Worm (Caenorhabditis elegans): Measurements from ENCODE around the gene nlp-27.

nlp-27 gene

ce11 chrV:3992334-3992733 lies 3.2 kb downstream of the nlp-27 start:
- TF ChIP-seq egl-5 (tag; optimal IDR thresholded peaks at IDR 0.05): no peak
- no peak for TF ChIP-seq nhr-23 (tag; optimal IDR thresholded peaks at IDR 0.05)
- TF ChIP-seq zag-1 (tag; optimal IDR thresholded peaks at IDR 0.05): no peak
- TF ChIP-seq lin-15B (tag; optimal IDR thresholded peaks at IDR 0.05): no peak
- TF ChIP-seq nhr-25 (tag; optimal IDR thresholded peaks at IDR 0.05): no peak
- no peak for TF ChIP-seq nhr-28 (tag; optimal IDR thresholded peaks at IDR 0.05)
- TF ChIP-seq nhr-43 (tag; optimal IDR thresholded peaks at IDR 0.05; ENCODE audit: poor library complexity, severe bottlenecking): no peak
- no peak for TF ChIP-seq ceh-9 (tag; optimal IDR thresholded peaks at IDR 0.05)
- no peak for TF ChIP-seq R02D3.7 (tag; optimal IDR thresholded peaks at IDR 0.05)

ce11 chrV:3994048-3994447 lies 4.9 kb downstream of the nlp-27 start, which contains the start of gene K09D9.9:
K09D9.9 (minus strand) TSS chrV:3994148.
- no peak for TF ChIP-seq nhr-77 (tag; optimal IDR thresholded peaks at IDR 0.05)
- no peak for TF ChIP-seq nhr-43 (tag; optimal IDR thresholded peaks at IDR 0.05; ENCODE audit: poor library complexity, severe bottlenecking)
- TF ChIP-seq ama-1 (optimal IDR thresholded peaks at IDR 0.05): no peak
- no peak for TF ChIP-seq jun-1 (tag; optimal IDR thresholded peaks at IDR 0.05)
- TF ChIP-seq ztf-4 (tag; optimal IDR thresholded peaks at IDR 0.05): no peak
- no peak for TF ChIP-seq unc-39 (tag; optimal IDR thresholded peaks at IDR 0.05)

- TF ChIP-seq ceh-9 (tag; optimal IDR thresholded peaks at IDR 0.05): no peak
- TF ChIP-seq elt-1 (tag; optimal IDR thresholded peaks at IDR 0.05): no peak
- TF ChIP-seq lsy-12 (tag; optimal IDR thresholded peaks at IDR 0.05): no peak
- no peak for TF ChIP-seq nhr-25 (tag; optimal IDR thresholded peaks at IDR 0.05)
- TF ChIP-seq egl-27 (tag; optimal IDR thresholded peaks at IDR 0.05): no peak
- TF ChIP-seq nhr-12 (tag; optimal IDR thresholded peaks at IDR 0.05): no peak
- TF ChIP-seq jun-1 (tag; optimal IDR thresholded peaks at IDR 0.05): no peak
Observed at ce11 chrV:3995838-3996237, 6.7 kb downstream of the nlp-27 start, which contains the start of gene srx-62. srx-62 (minus strand) TSS chrV:3995938.

ce11 chrV:4004577-4004976 lies 15.4 kb downstream of the nlp-27 start:
- TF ChIP-seq fos-1 (tag; optimal IDR thresholded peaks at IDR 0.05) (no peak), lsy-12 (tag; optimal IDR thresholded peaks at IDR 0.05) (no peak), R02D3.7 (tag; optimal IDR thresholded peaks at IDR 0.05) (no peak), hmg-11 (tag; optimal IDR thresholded peaks at IDR 0.05) (no peak), mdl-1 (tag; optimal IDR thresholded peaks at IDR 0.05) (no peak), ZK546.5 (tag; optimal IDR thresholded peaks at IDR 0.05) (no peak), daf-12 (tag; optimal IDR thresholded peaks at IDR 0.05) (no peak), unc-39 (tag; optimal IDR thresholded peaks at IDR 0.05) (no peak), mml-1 (tag; optimal IDR thresholded peaks at IDR 0.05) (no peak), nhr-76 (tag; optimal IDR thresholded peaks at IDR 0.05) (no peak), nhr-23 (tag; optimal IDR thresholded peaks at IDR 0.05) (no peak), snpc-4 (tag; optimal IDR thresholded peaks at IDR 0.05) (no peak), elt-2 (tag; optimal IDR thresholded peaks at IDR 0.05) (no peak), pha-4 (tag; optimal IDR thresholded peaks at IDR 0.05) (no peak), nhr-43 (tag; optimal IDR thresholded peaks at IDR 0.05; ENCODE audit: poor library complexity, severe bottlenecking) (no peak)

- TF ChIP-seq ceh-9 (tag; optimal IDR thresholded peaks at IDR 0.05): no peak
- no peak for TF ChIP-seq sea-2 (GFP tag; optimal IDR thresholded peaks at IDR 0.05)
- TF ChIP-seq jun-1 (tag; optimal IDR thresholded peaks at IDR 0.05): no peak
- TF ChIP-seq nfya-1 (tag; optimal IDR thresholded peaks at IDR 0.05; ENCODE audit: insufficient read depth): no peak
- no peak for TF ChIP-seq egl-5 (tag; optimal IDR thresholded peaks at IDR 0.05)
- TF ChIP-seq nhr-11 (tag; optimal IDR thresholded peaks at IDR 0.05): no peak
- TF ChIP-seq ztf-4 (tag; optimal IDR thresholded peaks at IDR 0.05): no peak
- no peak for TF ChIP-seq ztf-11 (tag; optimal IDR thresholded peaks at IDR 0.05)
- TF ChIP-seq elt-1 (tag; optimal IDR thresholded peaks at IDR 0.05): no peak
- no peak for TF ChIP-seq nhr-76 (tag; optimal IDR thresholded peaks at IDR 0.05)
- no peak for TF ChIP-seq ceh-28 (tag; optimal IDR thresholded peaks at IDR 0.05)
Observed at ce11 chrV:4005219-4005618, 16.0 kb downstream of the nlp-27 start, which contains the start of gene srh-8. srh-8 (plus strand) TSS chrV:4005519.

DNA sequence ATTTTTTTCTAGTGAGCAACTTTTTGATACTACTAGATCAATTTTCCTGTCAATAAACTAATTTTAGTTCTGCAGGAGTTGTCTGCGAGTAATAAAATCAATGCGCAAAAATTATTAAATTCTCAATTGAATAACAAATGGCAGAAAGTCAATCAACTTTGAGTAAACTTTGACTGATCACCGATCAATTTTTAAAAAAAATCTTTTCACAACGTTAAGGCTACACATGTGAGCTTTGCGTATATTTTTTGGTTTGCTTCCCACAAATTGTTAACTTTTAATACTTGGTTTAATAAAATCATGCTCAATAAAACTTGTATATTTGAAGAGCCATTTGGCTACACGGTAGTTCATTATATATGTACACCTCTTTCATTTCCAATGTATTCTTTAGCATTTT lies 18.7 kb downstream of the nlp-27 start, which contains the start of gene srh-7:
Gene srh-7, plus strand, starts transcription at position 301 of the 400 bp plus-strand sequence.
- no peak for TF ChIP-seq mdl-1 (tag; optimal IDR thresholded peaks at IDR 0.05)

All from whole organism, L3 larva.